Worm (Caenorhabditis elegans): ENCODE data around the gene col-75.

Gene col-75

ce11 chrII:6469340-6469739, 43.2 kb downstream of the col-75 start:
- no peak for TF ChIP-seq nhr-71 (tag; optimal IDR thresholded peaks at IDR 0.05)
- peak; percentile 43 for TF ChIP-seq elt-2 (tag; optimal IDR thresholded peaks at IDR 0.05)
- no peak for TF ChIP-seq efl-3 (GFP tag; optimal IDR thresholded peaks at IDR 0.05)
- TF ChIP-seq fkh-10 (GFP tag; optimal IDR thresholded peaks at IDR 0.05): no peak
- no peak for TF ChIP-seq unc-30 (tag; optimal IDR thresholded peaks at IDR 0.05)
- no peak for TF ChIP-seq lin-13 (GFP tag; optimal IDR thresholded peaks at IDR 0.05)
- no peak for TF ChIP-seq swsn-7 (tag; optimal IDR thresholded peaks at IDR 0.05)

ce11 chrII:6470985-6471384, 44.9 kb downstream of the col-75 start, which contains the start of gene dgk-5:
Gene dgk-5, minus strand, starts transcription at chrII:6471085.
- TF ChIP-seq nhr-47 (tag; optimal IDR thresholded peaks at IDR 0.05) (no peak), lin-14 (GFP tag; optimal IDR thresholded peaks at IDR 0.05) (no peak), lin-35 (GFP tag; optimal IDR thresholded peaks at IDR 0.05) (no peak), ets-5 (GFP tag; IDR thresholded peaks at IDR 0.05) (no peak), nhr-19 (GFP tag; conservative IDR thresholded peaks at IDR 0.05) (no peak), nhr-28 (tag; optimal IDR thresholded peaks at IDR 0.05) (no peak), aly-2 (tag; optimal IDR thresholded peaks at IDR 0.05) (no peak), mef-2 (tag; optimal IDR thresholded peaks at IDR 0.05) (no peak), C04F5.9 (tag; optimal IDR thresholded peaks at IDR 0.05) (no peak), jun-1 (tag; optimal IDR thresholded peaks at IDR 0.05) (no peak), fkh-4 (tag; optimal IDR thresholded peaks at IDR 0.05; ENCODE audit: borderline replicate concordance) (no peak), nhr-77 (tag; optimal IDR thresholded peaks at IDR 0.05) (no peak), C16A3.4 (tag; optimal IDR thresholded peaks at IDR 0.05) (no peak), unc-86 (tag; optimal IDR thresholded peaks at IDR 0.05) (no peak), nhr-237 (tag; optimal IDR thresholded peaks at IDR 0.05) (no peak), grh-1 (GFP tag; IDR thresholded peaks at IDR 0.05) (no peak), fos-1 (tag; optimal IDR thresholded peaks at IDR 0.05) (no peak), lir-3 (tag; optimal IDR thresholded peaks at IDR 0.05; ENCODE audit: poor library complexity) (no peak), hpl-2 (GFP tag; optimal IDR thresholded peaks at IDR 0.05) (no peak), elt-2 (tag; optimal IDR thresholded peaks at IDR 0.05) (no peak)

- TF ChIP-seq snpc-4 (tag; optimal IDR thresholded peaks at IDR 0.05) (no peak), swsn-7 (tag; optimal IDR thresholded peaks at IDR 0.05) (no peak), unc-86 (tag; optimal IDR thresholded peaks at IDR 0.05) (no peak), vab-15 (tag; optimal IDR thresholded peaks at IDR 0.05) (no peak), snu-23 (GFP tag; optimal IDR thresholded peaks at IDR 0.05) (no peak), ceh-8 (GFP tag; optimal IDR thresholded peaks at IDR 0.05) (no peak), nhr-11 (tag; optimal IDR thresholded peaks at IDR 0.05) (no peak), lin-39 (tag; optimal IDR thresholded peaks at IDR 0.05) (no peak)
These were observed 49.2 kb downstream of the col-75 start, which contains the start of gene T28D9.16 for ce11 chrII:6475180-6475737. Gene T28D9.16, plus strand, starts transcription at chrII:6475687.

- TF ChIP-seq nhr-77 (tag; optimal IDR thresholded peaks at IDR 0.05) (no peak), ceh-88 (GFP tag; IDR thresholded peaks at IDR 0.05) (no peak), ces-1 (GFP tag; optimal IDR thresholded peaks at IDR 0.05) (no peak), mdl-1 (tag; optimal IDR thresholded peaks at IDR 0.05) (no peak), mef-2 (tag; optimal IDR thresholded peaks at IDR 0.05) (no peak), zag-1 (tag; optimal IDR thresholded peaks at IDR 0.05) (no peak), ceh-8 (GFP tag; optimal IDR thresholded peaks at IDR 0.05) (no peak), C04F5.9 (tag; optimal IDR thresholded peaks at IDR 0.05) (no peak), rnt-1 (tag; optimal IDR thresholded peaks at IDR 0.05) (no peak), hlh-17 (GFP tag; optimal IDR thresholded peaks at IDR 0.05; ENCODE audit: borderline replicate concordance) (no peak), lsy-2 (tag; optimal IDR thresholded peaks at IDR 0.05) (no peak)
These were observed 50.6 kb downstream of the col-75 start, which contains the start of gene T28D9.4 for ce11 chrII:6476655-6477054. Gene T28D9.4, plus strand, starts transcription at chrII:6476955.
